Fruit fly (Drosophila melanogaster) whole organism, embryonic: ENCODE measurements around the gene gb.

Experiments
- CG10209 ChIP-seq: fragments of 200-800 bp; sonication (Bioruptor generic); optimal IDR thresholded peaks from 3 replicates; lab custom pipeline; 2017; ENCODE audit warnings: missing biosample characterization, mild to moderate bottlenecking, missing genetic modification characterization, missing genetic modification reagents
- CG10267 ChIP-seq: fragments of 200-800 bp; sonication (Bioruptor generic); optimal IDR thresholded peaks from 2 replicates; lab custom pipeline; 2018; ENCODE audit warnings: missing biosample characterization, mild to moderate bottlenecking, missing genetic modification characterization, moderate library complexity
- CG11093 ChIP-seq: fragments of 200-800 bp; sonication (Bioruptor generic); IDR thresholded peaks from 3 replicates; pipeline ENCODE4 v1.3.6; 2022; ENCODE audit warnings: missing biosample characterization, missing genetic modification characterization
- CG11723 ChIP-seq: fragments of 200-800 bp; sonication (Bioruptor generic); optimal IDR thresholded peaks from 2 replicates; lab custom pipeline; 2017; ENCODE audit warnings: missing biosample characterization, mild to moderate bottlenecking, missing genetic modification characterization
- CG12236 ChIP-seq: fragments of 200-800 bp; sonication (Bioruptor generic); optimal IDR thresholded peaks from 2 replicates; lab custom pipeline; 2016; ENCODE audit warnings: missing biosample characterization, missing genetic modification characterization
- CG12391 ChIP-seq: fragments of 200-800 bp; sonication (Bioruptor generic); optimal IDR thresholded peaks from 3 replicates; lab custom pipeline; 2018; ENCODE audit warnings: missing biosample characterization, mild to moderate bottlenecking, missing genetic modification characterization, moderate library complexity
- CG13296 ChIP-seq: fragments of 200-800 bp; sonication (Bioruptor generic); optimal IDR thresholded peaks from 3 replicates; lab custom pipeline; 2018; ENCODE audit warnings: missing biosample characterization, mild to moderate bottlenecking, missing genetic modification characterization
- CG13424 ChIP-seq: fragments of 200-800 bp; sonication (Bioruptor generic); optimal IDR thresholded peaks from 2 replicates; lab custom pipeline; 2019; ENCODE audit warnings: missing biosample characterization, mild to moderate bottlenecking, missing genetic modification characterization, moderate library complexity
- CG14014 ChIP-seq: fragments of 200-800 bp; sonication (Bioruptor generic); IDR thresholded peaks from 2 replicates; pipeline ENCODE4 v1.3.6; 2022; ENCODE audit warnings: missing biosample characterization, missing genetic modification characterization
- CG15269 ChIP-seq: fragments of 200-800 bp; sonication (Bioruptor generic); optimal IDR thresholded peaks from 2 replicates; lab custom pipeline; 2018; ENCODE audit warnings: missing biosample characterization, mild to moderate bottlenecking, missing genetic modification characterization, moderate library complexity
- CG17802 ChIP-seq: fragments of 200-800 bp; sonication (Bioruptor generic); optimal IDR thresholded peaks from 2 replicates; lab custom pipeline; 2018; ENCODE audit warnings: missing biosample characterization, mild to moderate bottlenecking, missing genetic modification characterization, moderate library complexity
- CG1792 ChIP-seq: fragments of 200-800 bp; sonication (Bioruptor generic); optimal IDR thresholded peaks from 2 replicates; lab custom pipeline; 2016; ENCODE audit warnings: missing biosample characterization, missing genetic modification characterization
- CG18011 ChIP-seq: fragments of 200-800 bp; sonication (Bioruptor generic); optimal IDR thresholded peaks from 2 replicates; lab custom pipeline; 2017; ENCODE audit warnings: missing biosample characterization, missing genetic modification characterization, mild to moderate bottlenecking, moderate library complexity, missing genotype
- CG2199 ChIP-seq: fragments of 200-800 bp; sonication (Bioruptor generic); IDR thresholded peaks from 3 replicates; pipeline ENCODE4 v1.3.6; 2022; ENCODE audit warnings: missing biosample characterization, missing genetic modification characterization
- CG32532 ChIP-seq: fragments of 200-800 bp; sonication (Bioruptor generic); IDR thresholded peaks from 2 replicates; pipeline ENCODE4 v1.3.6; 2022; ENCODE audit warnings: missing biosample characterization, missing genetic modification characterization
- CG32772 ChIP-seq: fragments of 200-800 bp; sonication (Bioruptor generic); IDR thresholded peaks from 2 replicates; pipeline ENCODE4 v1.3.6; 2022; ENCODE audit warnings: missing biosample characterization, missing genetic modification characterization
- CG33213 ChIP-seq: fragments of 200-800 bp; sonication (Bioruptor generic); optimal IDR thresholded peaks from 3 replicates; lab custom pipeline; 2016; ENCODE audit warnings: missing biosample characterization, missing genetic modification characterization
- CG34224 ChIP-seq: fragments of 200-800 bp; sonication (Bioruptor generic); IDR thresholded peaks from 3 replicates; pipeline ENCODE4 v1.3.6; 2022; ENCODE audit warnings: missing biosample characterization, missing genetic modification characterization; ENCODE audit not compliant: partially characterized antibody
- CG34422 ChIP-seq: fragments of 200-800 bp; sonication (Bioruptor generic); IDR thresholded peaks from 3 replicates; pipeline ENCODE4 v1.3.6; 2022; ENCODE audit warnings: missing biosample characterization, missing genetic modification characterization
- CG4617 ChIP-seq: fragments of 200-800 bp; sonication (Bioruptor generic); optimal IDR thresholded peaks from 3 replicates; lab custom pipeline; 2016; ENCODE audit warnings: missing biosample characterization, missing genetic modification characterization, borderline replicate concordance
- CG6254 ChIP-seq: fragments of 200-800 bp; sonication (Bioruptor generic); optimal IDR thresholded peaks from 3 replicates; lab custom pipeline; 2017; ENCODE audit warnings: mild to moderate bottlenecking, missing biosample characterization, missing genetic modification reagents, missing genetic modification characterization
- CG6854 ChIP-seq: fragments of 200-800 bp; sonication (Bioruptor generic); optimal IDR thresholded peaks from 3 replicates; lab custom pipeline; 2017; ENCODE audit warnings: missing biosample characterization, mild to moderate bottlenecking, missing genetic modification characterization
- CG7963 ChIP-seq: fragments of 200-800 bp; sonication (Bioruptor generic); IDR thresholded peaks from 3 replicates; pipeline ENCODE4 v1.3.6; 2022; ENCODE audit warnings: missing biosample characterization, missing genetic modification characterization; ENCODE audit not compliant: partially characterized antibody
- CG8290 ChIP-seq, 3 experiments: fragments of 200-800 bp; sonication (Bioruptor generic); optimal IDR thresholded peaks; 2 replicates each; lab custom pipeline; 2016 to 2019; ENCODE audit warnings: missing biosample characterization in 3 of 3, missing genetic modification characterization in 3 of 3, mild to moderate bottlenecking in 2 of 3, moderate library complexity in 1 of 3
- CG9797 ChIP-seq: fragments of 200-800 bp; sonication (Bioruptor generic); optimal IDR thresholded peaks from 3 replicates; lab custom pipeline; 2018; ENCODE audit warnings: missing biosample characterization, mild to moderate bottlenecking, missing genetic modification characterization
- CTCF ChIP-seq: fragments of 200-800 bp; sonication (Bioruptor generic); optimal IDR thresholded peaks from 2 replicates; lab custom pipeline; 2017; ENCODE audit warnings: missing biosample characterization, mild to moderate bottlenecking, missing genetic modification characterization, moderate library complexity
- Dad ChIP-seq: fragments of 200-800 bp; sonication (Bioruptor generic); optimal IDR thresholded peaks from 3 replicates; lab custom pipeline; 2016; ENCODE audit warnings: missing biosample characterization, missing genetic modification characterization
- Eip74EF ChIP-seq, 2 experiments: fragments of 200-800 bp in 1 of 2; fragments of >200 bp in 1 of 2; sonication (Bioruptor generic) in 1 of 2; optimal IDR thresholded peaks; 2 replicates each; lab custom pipeline; 2017 to 2019; ENCODE audit warnings: missing biosample characterization in 2 of 2, missing genetic modification characterization in 2 of 2, mild to moderate bottlenecking in 1 of 2, moderate library complexity in 1 of 2
- Lhr ChIP-seq: fragments of 200-800 bp; sonication (Bioruptor generic); optimal IDR thresholded peaks from 3 replicates; lab custom pipeline; 2017; ENCODE audit warnings: mild to moderate bottlenecking, missing biosample characterization, missing genetic modification reagents, missing genetic modification characterization
- Max ChIP-seq: fragments of 200-800 bp; sonication (Bioruptor generic); optimal IDR thresholded peaks from 2 replicates; lab custom pipeline; 2016; ENCODE audit warnings: missing biosample characterization, mild to moderate bottlenecking, missing genetic modification characterization
- Med ChIP-seq: fragments of 200-800 bp; sonication (Bioruptor generic); peaks from one replicate; lab custom pipeline; 2016; ENCODE audit warnings: missing biosample characterization, missing genetic modification characterization, mild to moderate bottlenecking, inconsistent platforms, moderate library complexity
- Myb ChIP-seq: fragments of 200-800 bp; sonication (Bioruptor generic); optimal IDR thresholded peaks from 2 replicates; lab custom pipeline; 2016; ENCODE audit warnings: missing biosample characterization, missing genetic modification characterization
- Sin3A ChIP-seq: fragments of >200 bp; optimal IDR thresholded peaks from 2 replicates; lab custom pipeline; 2018
- Sox100B ChIP-seq: fragments of 200-800 bp; sonication (Bioruptor generic); optimal IDR thresholded peaks from 3 replicates; lab custom pipeline; 2018; ENCODE audit warnings: missing biosample characterization, mild to moderate bottlenecking, missing genetic modification characterization
- bsh ChIP-seq, 2 experiments: fragments of 200-800 bp; sonication (Bioruptor generic); optimal IDR thresholded peaks; 2 replicates each; lab custom pipeline; 2017 to 2018; ENCODE audit warnings: mild to moderate bottlenecking in 2 of 2, missing biosample characterization in 2 of 2, missing genetic modification characterization in 2 of 2, moderate library complexity in 1 of 2
- cg ChIP-seq: fragments of 200-800 bp; sonication (Bioruptor generic); optimal IDR thresholded peaks from 3 replicates; lab custom pipeline; 2019; ENCODE audit warnings: missing biosample characterization, mild to moderate bottlenecking, missing genetic modification characterization, moderate library complexity
- chinmo ChIP-seq: fragments of 200-800 bp; sonication (Bioruptor generic); IDR thresholded peaks from 4 replicates; pipeline ENCODE4 v1.3.6; 2022; ENCODE audit warnings: missing biosample characterization, missing genetic modification characterization; ENCODE audit not compliant: partially characterized antibody
- jumu ChIP-seq: fragments of 200-800 bp; sonication (Bioruptor generic); optimal IDR thresholded peaks from 3 replicates; lab custom pipeline; 2016; ENCODE audit warnings: missing biosample characterization, missing genetic modification characterization
- knrl ChIP-seq: fragments of 200-800 bp; sonication (Bioruptor generic); IDR thresholded peaks from 3 replicates; pipeline ENCODE4 v1.3.6; 2022; ENCODE audit warnings: missing biosample characterization, missing genetic modification characterization; ENCODE audit not compliant: partially characterized antibody
- onecut ChIP-seq: fragments of 200-800 bp; sonication (Bioruptor generic); IDR thresholded peaks from 2 replicates; pipeline ENCODE4 v1.3.6; 2022; ENCODE audit warnings: missing biosample characterization, missing genetic modification characterization
- pan ChIP-seq, 4 experiments: fragments of >200 bp in 3 of 4; fragments of 200-800 bp in 1 of 4; sonication (Bioruptor generic) in 1 of 4; optimal IDR thresholded peaks in 3 of 4; IDR thresholded peaks in 1 of 4; 2 replicates each; pipeline versions ENCODE4 v1.3.6 to Lab custom; 2017 to 2022; ENCODE audit warnings: missing biosample characterization in 2 of 4, missing genetic modification characterization in 2 of 4, mixed read lengths in 1 of 4
- peb ChIP-seq: fragments of 200-800 bp; sonication (Bioruptor generic); IDR thresholded peaks from 2 replicates; pipeline ENCODE4 v1.3.6; 2022; ENCODE audit warnings: missing biosample characterization, missing genetic modification characterization
- pnt ChIP-seq: fragments of 200-800 bp; sonication (Bioruptor generic); optimal IDR thresholded peaks from 3 replicates; lab custom pipeline; 2016; ENCODE audit warnings: missing biosample characterization, missing genetic modification characterization
- run ChIP-seq: fragments of 200-800 bp; sonication (Bioruptor generic); optimal IDR thresholded peaks from 3 replicates; lab custom pipeline; 2018; ENCODE audit warnings: missing biosample characterization, mild to moderate bottlenecking, missing genetic modification characterization
- schlank ChIP-seq: fragments of 200-800 bp; sonication (Bioruptor generic); optimal IDR thresholded peaks from 2 replicates; lab custom pipeline; 2018; ENCODE audit warnings: missing biosample characterization, mild to moderate bottlenecking, missing genetic modification characterization
- sd ChIP-seq: fragments of 200-800 bp; sonication (Bioruptor generic); optimal IDR thresholded peaks from 3 replicates; lab custom pipeline; 2018; ENCODE audit warnings: missing biosample characterization, mild to moderate bottlenecking, missing genetic modification characterization, moderate library complexity
- sens-2 ChIP-seq: fragments of 200-800 bp; sonication (Bioruptor generic); IDR thresholded peaks from 2 replicates; pipeline ENCODE4 v1.3.6; 2022; ENCODE audit warnings: missing biosample characterization, missing genetic modification characterization
- sr ChIP-seq: fragments of 200-800 bp; sonication (Bioruptor generic); IDR thresholded peaks from 3 replicates; pipeline ENCODE4 v1.3.6; 2022; ENCODE audit warnings: missing biosample characterization, missing genetic modification characterization
- trem ChIP-seq: fragments of 200-800 bp; optimal IDR thresholded peaks from 3 replicates; lab custom pipeline; 2019; ENCODE audit warnings: missing biosample characterization, mild to moderate bottlenecking, missing genetic modification characterization, moderate library complexity
- ttk ChIP-seq: fragments of 200-800 bp; sonication (Bioruptor generic); IDR thresholded peaks from 2 replicates; pipeline ENCODE4 v2.1.2; 2022; ENCODE audit warnings: missing biosample characterization, missing genetic modification characterization

gb gene

DNA sequence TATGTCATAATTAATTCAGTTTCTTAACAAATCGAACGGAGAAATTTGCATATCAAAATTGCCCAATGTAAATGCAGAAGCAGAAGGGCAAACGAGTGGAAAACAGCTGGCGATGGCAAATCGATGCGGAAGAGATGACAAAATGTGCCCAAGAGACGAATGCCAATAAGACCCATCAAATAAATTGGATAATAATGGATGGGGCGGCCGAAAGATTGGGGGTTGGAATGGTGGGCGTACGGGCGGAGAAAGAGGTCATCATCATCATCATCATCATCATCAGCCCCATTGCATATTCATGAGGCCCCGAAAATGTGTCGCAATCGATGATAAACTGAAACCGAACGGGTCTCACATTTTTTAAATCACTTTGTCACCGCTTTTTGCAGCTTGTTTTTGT, 21.9 kb upstream of the gb start:
- TF ChIP-seq cg (GFP tag; lab: Kevin White, UChicago): no peak
- no peak for TF ChIP-seq CG33213 (GFP tag; lab: Kevin White, UChicago)
- no peak for TF ChIP-seq CG13424 (tag; lab: Kevin White, UChicago)
- TF ChIP-seq peb (GFP tag; lab: Robert Waterston, UW): no peak
- no peak for TF ChIP-seq Sox100B (GFP tag; lab: Kevin White, UChicago)
- TF ChIP-seq bsh (GFP tag; optimal IDR thresholded peaks at IDR 0.05; lab: Kevin White, UChicago): no peak
- TF ChIP-seq CG14014 (GFP tag; lab: Robert Waterston, UW): no peak
- TF ChIP-seq CG9797: no peak
- TF ChIP-seq CG32772 (GFP tag; lab: Robert Waterston, UW): no peak
- TF ChIP-seq CG11093 (GFP tag; lab: Robert Waterston, UW): no peak
- TF ChIP-seq chinmo: 0 out of 4 replicates have a peak, but pooled peaks have one; percentile 74
- no peak for TF ChIP-seq CG1792 (GFP tag; lab: Kevin White, UChicago)
- no peak for TF ChIP-seq ttk (GFP tag; lab: Robert Waterston, UW)
- TF ChIP-seq schlank: no peak
- TF ChIP-seq CG13296 (GFP tag; lab: Kevin White, UChicago): no peak
- TF ChIP-seq CG10267: no peak
- no peak for TF ChIP-seq Lhr (GFP tag; lab: Kevin White, UChicago)
- no peak for TF ChIP-seq CG32532 (GFP tag; lab: Robert Waterston, UW)
- TF ChIP-seq Max: no peak
- no peak for TF ChIP-seq CG10209
- no peak for TF ChIP-seq CG34422
- TF ChIP-seq pnt: no peak
- TF ChIP-seq Myb: no peak
- no peak for TF ChIP-seq CG17802 (tag; lab: Kevin White, UChicago)
- no peak for TF ChIP-seq run
- peak; percentile 19 for TF ChIP-seq Med (GFP tag; lab: Kevin White, UChicago)
- no peak for TF ChIP-seq Sin3A (lab: Kevin White, UChicago)
- TF ChIP-seq CG12236 (GFP tag; lab: Kevin White, UChicago): no peak
- TF ChIP-seq CG15269: no peak
- no peak for TF ChIP-seq CG7963 (GFP tag; lab: Robert Waterston, UW)
- no peak for TF ChIP-seq sens-2 (GFP tag; lab: Robert Waterston, UW)
- no peak for TF ChIP-seq CG8290 (GFP tag; optimal IDR thresholded peaks at IDR 0.05; lab: Kevin White, UChicago)
- TF ChIP-seq CG8290 (tag; optimal IDR thresholded peaks at IDR 0.05; lab: Kevin White, UChicago): no peak
- peak; percentile 21 for TF ChIP-seq onecut (GFP tag; lab: Robert Waterston, UW)
- peak in 1 of 2 experiments; percentile 76 for TF ChIP-seq Eip74EF (GFP tag; optimal IDR thresholded peaks at IDR 0.05; lab: Kevin White, UChicago)
- no peak for TF ChIP-seq CG6854
- no peak for TF ChIP-seq pan (optimal IDR thresholded peaks at IDR 0.05; lab: Kevin White, UChicago)
- TF ChIP-seq pan (GFP tag; optimal IDR thresholded peaks at IDR 0.05 in 1 of 2, IDR thresholded peaks at IDR 0.05 in 1 of 2): no peak
- peak; percentile 64 for TF ChIP-seq sd (tag; lab: Kevin White, UChicago)
- TF ChIP-seq CTCF (GFP tag; lab: Kevin White, UChicago): no peak
- TF ChIP-seq CG6254: no peak
- no peak for TF ChIP-seq knrl (GFP tag; lab: Robert Waterston, UW)
- no peak for TF ChIP-seq CG34224 (GFP tag; lab: Robert Waterston, UW)
- no peak for TF ChIP-seq Dad (GFP tag; lab: Kevin White, UChicago)
- TF ChIP-seq CG18011 (GFP tag; lab: Kevin White, UChicago): no peak
- TF ChIP-seq CG11723: no peak
- TF ChIP-seq trem (tag; lab: Kevin White, UChicago): no peak
- TF ChIP-seq CG2199 (GFP tag; lab: Robert Waterston, UW): no peak
- TF ChIP-seq CG4617 (GFP tag; lab: Kevin White, UChicago): no peak
- TF ChIP-seq jumu (GFP tag; lab: Kevin White, UChicago): no peak
- TF ChIP-seq CG12391: no peak
- TF ChIP-seq sr (GFP tag; lab: Robert Waterston, UW): peak; percentile 90
